Worm (Caenorhabditis elegans) whole organism, L3 larva: Measurements from ENCODE around the gene F45D3.2.

Source experiments
- skn-1 ChIP-seq: fragments of 150-350 bp; optimal IDR thresholded peaks from 2 replicates; lab custom pipeline; 2014; ENCODE audit warnings: missing biosample characterization, missing genetic modification characterization
- ztf-4 ChIP-seq: fragments of 150-350 bp; optimal IDR thresholded peaks from 2 replicates; lab custom pipeline; 2014; ENCODE audit warnings: missing biosample characterization, missing genetic modification characterization

DNA sequence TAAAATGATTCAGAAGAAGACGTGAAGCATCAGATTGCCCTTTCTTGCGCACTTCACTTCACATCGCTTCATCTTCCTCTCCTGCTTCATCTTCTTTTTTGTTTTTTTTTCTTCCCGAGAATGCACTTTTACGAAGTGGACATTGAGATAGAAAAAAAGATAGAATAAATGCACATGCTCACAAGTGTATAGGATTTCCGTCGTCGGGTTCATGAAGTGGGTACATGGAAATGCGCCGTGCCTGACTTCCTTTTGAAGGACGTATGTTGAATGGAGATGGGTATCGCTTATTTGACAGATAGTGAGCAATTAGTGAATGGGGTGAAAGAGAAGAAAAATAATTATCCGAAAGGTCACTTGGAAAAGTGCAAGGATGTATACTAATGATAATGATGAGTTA is 10.7 kb upstream of the F45D3.2 start:
- TF ChIP-seq ztf-4 (tag; lab: Kevin White, UChicago) (no peak), skn-1 (no peak)
